Fruit fly (Drosophila melanogaster) whole organism, embryonic: Measurements from ENCODE around the gene Nazo.

Experiments used
- Aef1 ChIP-seq: fragments of 200-800 bp; sonication (Bioruptor generic); IDR thresholded peaks from 3 replicates; pipeline ENCODE4 v1.3.6; 2022; ENCODE audit warnings: missing biosample characterization, missing genetic modification characterization
- C15 ChIP-seq: fragments of 200-800 bp; sonication (Bioruptor generic); IDR thresholded peaks from 3 replicates; pipeline ENCODE4 v1.3.6; 2022; ENCODE audit warnings: missing biosample characterization, missing genetic modification characterization
- CG1024 ChIP-seq: fragments of 200-800 bp; sonication (Bioruptor generic); IDR thresholded peaks from 2 replicates; pipeline ENCODE4 v1.3.6; 2022; ENCODE audit warnings: missing biosample characterization, missing genetic modification characterization
- CG10565 ChIP-seq: fragments of 200-800 bp; sonication (Bioruptor generic); optimal IDR thresholded peaks from 3 replicates; lab custom pipeline; 2016; ENCODE audit warnings: missing biosample characterization, mild to moderate bottlenecking, missing genetic modification characterization
- CG12219 ChIP-seq: fragments of 200-800 bp; sonication (Bioruptor generic); optimal IDR thresholded peaks from 3 replicates; lab custom pipeline; 2018; ENCODE audit warnings: missing biosample characterization, mild to moderate bottlenecking, missing genetic modification characterization
- CG13424 ChIP-seq: fragments of 200-800 bp; sonication (Bioruptor generic); optimal IDR thresholded peaks from 2 replicates; lab custom pipeline; 2019; ENCODE audit warnings: missing biosample characterization, mild to moderate bottlenecking, missing genetic modification characterization, moderate library complexity
- CG2129 ChIP-seq: fragments of 200-800 bp; sonication (Bioruptor generic); IDR thresholded peaks from 2 replicates; pipeline ENCODE4 v1.3.6; 2022; ENCODE audit warnings: missing biosample characterization, missing genetic modification characterization; ENCODE audit not compliant: partially characterized antibody
- CG34422 ChIP-seq: fragments of 200-800 bp; sonication (Bioruptor generic); IDR thresholded peaks from 3 replicates; pipeline ENCODE4 v1.3.6; 2022; ENCODE audit warnings: missing biosample characterization, missing genetic modification characterization
- CG5180 ChIP-seq: fragments of 200-800 bp; sonication (Bioruptor generic); optimal IDR thresholded peaks from 3 replicates; lab custom pipeline; 2017; ENCODE audit warnings: missing biosample characterization, missing genetic modification characterization, mild to moderate bottlenecking, moderate library complexity, missing genetic modification reagents
- CG6654 ChIP-seq: fragments of 200-800 bp; sonication (Bioruptor generic); optimal IDR thresholded peaks from 2 replicates; lab custom pipeline; 2017; ENCODE audit warnings: missing biosample characterization, mild to moderate bottlenecking, missing genetic modification characterization
- CG7928 ChIP-seq: fragments of 200-800 bp; sonication (Bioruptor generic); optimal IDR thresholded peaks from 2 replicates; lab custom pipeline; 2017; ENCODE audit warnings: missing biosample characterization, mild to moderate bottlenecking, missing genetic modification characterization
- CG8924 ChIP-seq: fragments of 200-800 bp; optimal IDR thresholded peaks from 3 replicates; lab custom pipeline; 2019; ENCODE audit warnings: missing biosample characterization, mild to moderate bottlenecking, missing genetic modification characterization, moderate library complexity
- Dek ChIP-seq: fragments of 200-800 bp; sonication (Bioruptor generic); optimal IDR thresholded peaks from 3 replicates; lab custom pipeline; 2019; ENCODE audit warnings: missing biosample characterization, mild to moderate bottlenecking, missing genetic modification characterization, moderate library complexity
- Dip2 ChIP-seq: fragments of 200-800 bp; sonication (Bioruptor generic); IDR thresholded peaks from 2 replicates; pipeline ENCODE4 v1.3.6; 2022; ENCODE audit warnings: missing biosample characterization, missing genetic modification characterization
- Doc3 ChIP-seq: fragments of 200-800 bp; sonication (Bioruptor generic); IDR thresholded peaks from 3 replicates; pipeline ENCODE4 v1.3.6; 2022; ENCODE audit warnings: missing biosample characterization, missing genetic modification characterization; ENCODE audit not compliant: partially characterized antibody
- Kr ChIP-seq: fragments of 200-800 bp; sonication (Bioruptor generic); optimal IDR thresholded peaks from 2 replicates; lab custom pipeline; 2017; ENCODE audit warnings: missing biosample characterization, mild to moderate bottlenecking, missing genetic modification characterization
- MTF-1 ChIP-seq: fragments of 200-800 bp; sonication (Bioruptor generic); optimal IDR thresholded peaks from 2 replicates; lab custom pipeline; 2018; ENCODE audit warnings: missing biosample characterization, mild to moderate bottlenecking, missing genetic modification characterization, borderline replicate concordance
- Max ChIP-seq: fragments of 200-800 bp; sonication (Bioruptor generic); optimal IDR thresholded peaks from 2 replicates; lab custom pipeline; 2016; ENCODE audit warnings: missing biosample characterization, mild to moderate bottlenecking, missing genetic modification characterization
- NC2α ChIP-seq: fragments of 200-800 bp; sonication (Bioruptor generic); optimal IDR thresholded peaks from 2 replicates; lab custom pipeline; 2016; ENCODE audit warnings: missing biosample characterization, missing genetic modification characterization
- Sox102F ChIP-seq: fragments of 200-800 bp; sonication (Bioruptor generic); optimal IDR thresholded peaks from 2 replicates; lab custom pipeline; 2018; ENCODE audit warnings: missing biosample characterization, mild to moderate bottlenecking, missing genetic modification characterization, moderate library complexity
- Usf ChIP-seq: fragments of 200-800 bp; sonication (Bioruptor generic); optimal IDR thresholded peaks from 2 replicates; lab custom pipeline; 2017; ENCODE audit warnings: missing genotype, missing biosample characterization, missing genetic modification characterization
- Vsx1 ChIP-seq: fragments of 200-800 bp; sonication (Bioruptor generic); optimal IDR thresholded peaks from 2 replicates; lab custom pipeline; 2017; ENCODE audit warnings: missing biosample characterization, mild to moderate bottlenecking, missing genetic modification characterization, missing genetic modification reagents
- al ChIP-seq: fragments of 200-800 bp; sonication (Bioruptor generic); IDR thresholded peaks from 2 replicates; pipeline ENCODE4 v1.3.6; 2022; ENCODE audit warnings: missing biosample characterization, missing genetic modification characterization
- amos ChIP-seq: fragments of 200-800 bp; sonication (Bioruptor generic); IDR thresholded peaks from 2 replicates; pipeline ENCODE4 v1.3.6; 2022; ENCODE audit warnings: missing biosample characterization, missing genetic modification characterization; ENCODE audit not compliant: partially characterized antibody
- az2 ChIP-seq: fragments of 200-800 bp; sonication (Bioruptor generic); optimal IDR thresholded peaks from 3 replicates; lab custom pipeline; 2016; ENCODE audit warnings: missing biosample characterization, missing genetic modification characterization
- caup ChIP-seq: fragments of 200-800 bp; sonication (Bioruptor generic); optimal IDR thresholded peaks from 3 replicates; lab custom pipeline; 2017; ENCODE audit warnings: missing biosample characterization, mild to moderate bottlenecking, missing genetic modification characterization, moderate library complexity; ENCODE audit not compliant: severe bottlenecking
- chif ChIP-seq, 2 experiments: fragments of 200-800 bp; sonication (Bioruptor generic); optimal IDR thresholded peaks; 3 replicates each; lab custom pipeline; 2016; ENCODE audit warnings: missing biosample characterization in 2 of 2, missing genetic modification characterization in 2 of 2
- eve ChIP-seq, 2 experiments: fragments of >200 bp; optimal IDR thresholded peaks; 2 replicates each; lab custom pipeline; 2017; ENCODE audit warnings: missing biosample characterization in 2 of 2, missing genetic modification characterization in 2 of 2
- fd102C ChIP-seq: fragments of 200-800 bp; sonication (Bioruptor generic); optimal IDR thresholded peaks from 2 replicates; lab custom pipeline; 2018; ENCODE audit warnings: missing biosample characterization, mild to moderate bottlenecking, missing genetic modification characterization, moderate library complexity
- gem ChIP-seq: fragments of 200-800 bp; sonication (Bioruptor generic); optimal IDR thresholded peaks from 2 replicates; lab custom pipeline; 2019; ENCODE audit warnings: missing biosample characterization, mild to moderate bottlenecking, missing genetic modification characterization, moderate library complexity
- gfzf ChIP-seq: fragments of 200-800 bp; sonication (Bioruptor generic); optimal IDR thresholded peaks from 2 replicates; lab custom pipeline; 2016; ENCODE audit warnings: missing biosample characterization, mild to moderate bottlenecking, missing genetic modification characterization, moderate library complexity
- gt ChIP-seq: fragments of 200-800 bp; sonication (Bioruptor generic); IDR thresholded peaks from 2 replicates; pipeline ENCODE4 v1.3.6; 2022; ENCODE audit warnings: missing biosample characterization, missing genetic modification characterization
- her ChIP-seq: fragments of 200-800 bp; sonication (Bioruptor generic); optimal IDR thresholded peaks from 2 replicates; lab custom pipeline; 2016; ENCODE audit warnings: missing biosample characterization, missing genetic modification characterization
- kni ChIP-seq: fragments of 200-800 bp; sonication (Bioruptor generic); optimal IDR thresholded peaks from 3 replicates; lab custom pipeline; 2017; ENCODE audit warnings: mild to moderate bottlenecking, missing biosample characterization, missing genetic modification reagents, missing genetic modification characterization
- nerfin-1 ChIP-seq: fragments of 200-800 bp; sonication (Bioruptor generic); optimal IDR thresholded peaks from 3 replicates; lab custom pipeline; 2019; ENCODE audit warnings: missing biosample characterization, mild to moderate bottlenecking, missing genetic modification characterization, moderate library complexity
- peb ChIP-seq: fragments of 200-800 bp; sonication (Bioruptor generic); IDR thresholded peaks from 2 replicates; pipeline ENCODE4 v1.3.6; 2022; ENCODE audit warnings: missing biosample characterization, missing genetic modification characterization
- pho ChIP-seq: fragments of 200-800 bp; sonication (Bioruptor generic); optimal IDR thresholded peaks from 2 replicates; lab custom pipeline; 2016; ENCODE audit warnings: missing biosample characterization, missing genetic modification characterization
- rib ChIP-seq: fragments of 200-800 bp; sonication (Bioruptor generic); IDR thresholded peaks from 2 replicates; pipeline ENCODE4 v1.3.6; 2022; ENCODE audit warnings: missing biosample characterization, missing genetic modification characterization
- sens ChIP-seq: fragments of 200-800 bp; sonication (Bioruptor generic); peaks from one replicate; lab custom pipeline; 2016; ENCODE audit warnings: missing biosample characterization, missing genetic modification characterization
- sisA ChIP-seq: fragments of 200-800 bp; sonication (Bioruptor generic); IDR thresholded peaks from 2 replicates; pipeline ENCODE4 v1.3.6; 2022; ENCODE audit warnings: missing biosample characterization, missing genetic modification characterization
- slp2 ChIP-seq: fragments of 200-800 bp; sonication (Bioruptor generic); optimal IDR thresholded peaks from 2 replicates; lab custom pipeline; 2016; ENCODE audit warnings: missing biosample characterization, missing genetic modification characterization
- so ChIP-seq: fragments of 200-800 bp; sonication (Bioruptor generic); IDR thresholded peaks from 3 replicates; pipeline ENCODE4 v1.3.6; 2022; ENCODE audit warnings: missing biosample characterization, missing genetic modification characterization
- stc ChIP-seq: fragments of 200-800 bp; sonication (Bioruptor generic); IDR thresholded peaks from 2 replicates; pipeline ENCODE4 v1.3.6; 2022; ENCODE audit warnings: missing biosample characterization, missing genetic modification characterization
- trh ChIP-seq: fragments of 200-800 bp; sonication (Bioruptor generic); optimal IDR thresholded peaks from 2 replicates; lab custom pipeline; 2016; ENCODE audit warnings: missing biosample characterization, missing genetic modification characterization
- tx ChIP-seq: fragments of 200-800 bp; sonication (Bioruptor generic); optimal IDR thresholded peaks from 2 replicates; lab custom pipeline; 2016; ENCODE audit warnings: missing biosample characterization, missing genetic modification characterization
- unc-4 ChIP-seq: fragments of 200-800 bp; sonication (Bioruptor generic); IDR thresholded peaks from 2 replicates; pipeline ENCODE4 v1.3.6; 2022; ENCODE audit warnings: missing biosample characterization, missing genetic modification characterization; ENCODE audit not compliant: partially characterized antibody
- wek ChIP-seq: fragments of 200-800 bp; sonication (Bioruptor generic); optimal IDR thresholded peaks from 3 replicates; lab custom pipeline; 2018; ENCODE audit warnings: missing biosample characterization, mild to moderate bottlenecking, missing genetic modification characterization, moderate library complexity
- zfh1 ChIP-seq: fragments of 200-800 bp; sonication (Bioruptor generic); IDR thresholded peaks from 3 replicates; pipeline ENCODE4 v1.3.6; 2022; ENCODE audit warnings: missing biosample characterization, missing genetic modification characterization

Nazo gene

dm6 chr3R:8243720-8244119 is 44.0 kb upstream of the Nazo start, which contains the start of the genes CG9636, CG18749 and CG33722 (continued):
- TF ChIP-seq MTF-1 (GFP tag; lab: Kevin White, UChicago): no peak
- no peak for TF ChIP-seq tx (GFP tag; lab: Kevin White, UChicago)
- TF ChIP-seq gt (GFP tag; lab: Robert Waterston, UW): 0 out of 2 replicates have a peak, but pooled peaks have one; percentile 24
- no peak for TF ChIP-seq gfzf (GFP tag; lab: Kevin White, UChicago)
- TF ChIP-seq C15: 0 out of 3 replicates have a peak, but pooled peaks have one; percentile 38
- TF ChIP-seq her (GFP tag; lab: Kevin White, UChicago): no peak
- TF ChIP-seq Max (GFP tag; lab: Kevin White, UChicago): peak; percentile 76
- TF ChIP-seq al (GFP tag; lab: Robert Waterston, UW): peak; percentile 48; the same call in 1 of the 2 replicates
- peak; percentile 70 for TF ChIP-seq CG13424 (tag; lab: Kevin White, UChicago)
- TF ChIP-seq fd102C: no peak
- TF ChIP-seq chif (GFP tag; optimal IDR thresholded peaks at IDR 0.05; lab: Kevin White, UChicago): peak in 1 of 2 experiments; percentile 38
- TF ChIP-seq Usf (GFP tag; lab: Kevin White, UChicago): no peak
- TF ChIP-seq rib (GFP tag; lab: Robert Waterston, UW): peak; percentile 44; the same call in 1 of the 2 replicates
- TF ChIP-seq CG34422 (GFP tag; lab: Robert Waterston, UW): no peak; the same call in 1 of the 3 replicates
- TF ChIP-seq caup (GFP tag; lab: Kevin White, UChicago): peak; percentile 50
- peak; percentile 18; the same call in 1 of the 2 replicates for TF ChIP-seq CG1024 (GFP tag; lab: Robert Waterston, UW)
- TF ChIP-seq NC2α (GFP tag; lab: Kevin White, UChicago): no peak
- peak; percentile 88 for TF ChIP-seq amos (GFP tag; lab: Robert Waterston, UW)
- no peak for TF ChIP-seq eve (GFP tag; optimal IDR thresholded peaks at IDR 0.05; lab: Kevin White, UChicago)
- TF ChIP-seq CG12219 (GFP tag; lab: Kevin White, UChicago): no peak
- TF ChIP-seq CG8924: peak; percentile 72
- TF ChIP-seq Doc3: peak; percentile 98
- TF ChIP-seq zfh1: peak; percentile 37; the same call in 1 of the 3 replicates
- TF ChIP-seq sisA (GFP tag; lab: Robert Waterston, UW): peak; percentile 61
- no peak for TF ChIP-seq CG5180 (GFP tag; lab: Kevin White, UChicago)
- TF ChIP-seq CG10565 (GFP tag; lab: Kevin White, UChicago): no peak
- TF ChIP-seq kni (GFP tag; lab: Kevin White, UChicago): peak; percentile 22
- TF ChIP-seq nerfin-1: peak; percentile 72
- peak; percentile 68 for TF ChIP-seq Sox102F (GFP tag; lab: Kevin White, UChicago)
- TF ChIP-seq Dip2 (GFP tag; lab: Robert Waterston, UW): no peak
- TF ChIP-seq unc-4 (GFP tag; lab: Robert Waterston, UW): peak; percentile 97
- TF ChIP-seq CG7928 (GFP tag; lab: Kevin White, UChicago): no peak
- peak; percentile 11 for TF ChIP-seq slp2
- TF ChIP-seq gem (tag; lab: Kevin White, UChicago): peak; percentile 85
- TF ChIP-seq trh (GFP tag; lab: Kevin White, UChicago): no peak
- no peak for TF ChIP-seq CG6654 (GFP tag; lab: Kevin White, UChicago)
- TF ChIP-seq Kr (GFP tag; lab: Kevin White, UChicago): no peak
- peak; percentile 7 for TF ChIP-seq Vsx1
- TF ChIP-seq sens (GFP tag; lab: Kevin White, UChicago): peak; percentile 88
- 0 out of 2 replicates have a peak, but pooled peaks have one; percentile 46 for TF ChIP-seq stc (GFP tag; lab: Robert Waterston, UW)
- no peak for TF ChIP-seq wek (GFP tag; lab: Kevin White, UChicago)
- peak; percentile 61; the same call in 2 of the 3 replicates for TF ChIP-seq Aef1 (GFP tag; lab: Robert Waterston, UW)
- peak; percentile 42; the same call in 1 of the 2 replicates for TF ChIP-seq peb
- TF ChIP-seq az2 (GFP tag; lab: Kevin White, UChicago): peak; percentile 73
- TF ChIP-seq Dek (tag; lab: Kevin White, UChicago): peak; percentile 51
- TF ChIP-seq CG2129: peak; percentile 95
- no peak for TF ChIP-seq so
- peak; percentile 45 for TF ChIP-seq pho
- TF ChIP-seq, all 482 proteins: peak for 312
